Fruit fly (Drosophila melanogaster) whole organism, prepupa: ENCODE data around the gene Fmr1.

ENCODE experiments used
- Blimp-1 ChIP-seq: fragments of 200-800 bp; sonication (Bioruptor generic); optimal IDR thresholded peaks from 3 replicates; lab custom pipeline; 2017; ENCODE audit warnings: missing biosample characterization, missing genetic modification characterization, mild to moderate bottlenecking, moderate library complexity, missing genetic modification reagents
- CG10631 ChIP-seq: fragments of 200-800 bp; sonication (Bioruptor generic); optimal IDR thresholded peaks from 2 replicates; lab custom pipeline; 2016; ENCODE audit warnings: missing biosample characterization, missing genetic modification characterization
- CG10669 ChIP-seq: fragments of 200-800 bp; sonication (Bioruptor generic); optimal IDR thresholded peaks from 3 replicates; lab custom pipeline; 2018; ENCODE audit warnings: missing biosample characterization, mild to moderate bottlenecking, missing genetic modification characterization, moderate library complexity
- CG11294 ChIP-seq: fragments of 200-800 bp; sonication (Bioruptor generic); IDR thresholded peaks from 2 replicates; pipeline ENCODE4 v1.3.6; 2022; ENCODE audit warnings: missing biosample characterization, missing genetic modification characterization
- CG11762 ChIP-seq: fragments of 200-800 bp; sonication (Bioruptor generic); optimal IDR thresholded peaks from 3 replicates; lab custom pipeline; 2016; ENCODE audit warnings: missing biosample characterization, missing genetic modification characterization; ENCODE audit not compliant: insufficient read depth
- CG15336 ChIP-seq: fragments of 200-800 bp; sonication (Bioruptor generic); IDR thresholded peaks from 2 replicates; pipeline ENCODE4 v1.3.6; 2022; ENCODE audit warnings: missing biosample characterization, missing genetic modification characterization
- CG1621 ChIP-seq: fragments of 200-800 bp; sonication (Bioruptor generic); optimal IDR thresholded peaks from 3 replicates; lab custom pipeline; 2018; ENCODE audit warnings: missing biosample characterization, mild to moderate bottlenecking, missing genetic modification characterization
- CG16779 ChIP-seq: fragments of 200-800 bp; sonication (Bioruptor generic); optimal IDR thresholded peaks from 3 replicates; lab custom pipeline; 2017; ENCODE audit warnings: missing biosample characterization, mild to moderate bottlenecking, missing genetic modification characterization
- CG3032 ChIP-seq: fragments of 200-800 bp; optimal IDR thresholded peaks from 2 replicates; lab custom pipeline; 2019; ENCODE audit warnings: missing biosample characterization, mild to moderate bottlenecking, missing genetic modification characterization, moderate library complexity
- CG31627 ChIP-seq: fragments of 200-800 bp; sonication (Bioruptor generic); optimal IDR thresholded peaks from 3 replicates; lab custom pipeline; 2016; ENCODE audit warnings: missing biosample characterization, missing genetic modification characterization
- CG32006 ChIP-seq: fragments of 200-800 bp; sonication (Bioruptor generic); optimal IDR thresholded peaks from 3 replicates; lab custom pipeline; 2017; ENCODE audit warnings: missing biosample characterization, mild to moderate bottlenecking, missing genetic modification characterization
- CG3919 ChIP-seq: fragments of 200-800 bp; sonication (Bioruptor generic); optimal IDR thresholded peaks from 3 replicates; lab custom pipeline; 2016; ENCODE audit warnings: missing biosample characterization, missing genetic modification characterization
- CG4318 ChIP-seq: fragments of 200-800 bp; sonication (Bioruptor generic); optimal IDR thresholded peaks from 3 replicates; lab custom pipeline; 2017; ENCODE audit warnings: missing biosample characterization, mild to moderate bottlenecking, missing genetic modification characterization
- CG6163 ChIP-seq: fragments of 200-800 bp; sonication (Bioruptor generic); IDR thresholded peaks from 3 replicates; pipeline ENCODE4 v1.3.6; 2022; ENCODE audit warnings: missing biosample characterization, missing genetic modification characterization
- CG6276 ChIP-seq: fragments of 200-800 bp; sonication (Bioruptor generic); optimal IDR thresholded peaks from 2 replicates; lab custom pipeline; 2017; ENCODE audit warnings: missing biosample characterization, mild to moderate bottlenecking, missing genetic modification characterization
- CG6792 ChIP-seq: fragments of 200-800 bp; sonication (Bioruptor generic); optimal IDR thresholded peaks from 3 replicates; lab custom pipeline; 2016; ENCODE audit warnings: missing biosample characterization, missing genetic modification characterization
- CG6808 ChIP-seq: fragments of 200-800 bp; sonication (Bioruptor generic); optimal IDR thresholded peaks from 3 replicates; lab custom pipeline; 2017; ENCODE audit warnings: missing biosample characterization, missing genetic modification characterization, mild to moderate bottlenecking, moderate library complexity, missing genetic modification reagents
- CG6854 ChIP-seq: fragments of 200-800 bp; sonication (Bioruptor generic); optimal IDR thresholded peaks from 2 replicates; lab custom pipeline; 2017; ENCODE audit warnings: missing biosample characterization, mild to moderate bottlenecking, missing genetic modification characterization
- CG7368 ChIP-seq: fragments of 200-800 bp; sonication (Bioruptor generic); optimal IDR thresholded peaks from 3 replicates; lab custom pipeline; 2016; ENCODE audit warnings: missing biosample characterization, missing genetic modification characterization
- CG8119 ChIP-seq: fragments of 200-800 bp; sonication (Bioruptor generic); IDR thresholded peaks from 3 replicates; pipeline ENCODE4 v1.3.6; 2022; ENCODE audit warnings: missing biosample characterization, missing genetic modification characterization
- CG8319 ChIP-seq: fragments of 200-800 bp; sonication (Bioruptor generic); optimal IDR thresholded peaks from 3 replicates; lab custom pipeline; 2016; ENCODE audit warnings: missing biosample characterization, missing genetic modification characterization
- CG8632 ChIP-seq: fragments of 200-800 bp; sonication (Bioruptor generic); optimal IDR thresholded peaks from 3 replicates; lab custom pipeline; 2016; ENCODE audit warnings: missing biosample characterization, missing genetic modification characterization
- CG9139 ChIP-seq: fragments of 200-800 bp; sonication (Bioruptor generic); optimal IDR thresholded peaks from 3 replicates; lab custom pipeline; 2017; ENCODE audit warnings: missing biosample characterization, mild to moderate bottlenecking, missing genetic modification characterization
- Eip75B ChIP-seq: fragments of 200-800 bp; sonication (Bioruptor generic); optimal IDR thresholded peaks from 3 replicates; lab custom pipeline; 2016; ENCODE audit warnings: missing biosample characterization, missing genetic modification characterization
- Eip78C ChIP-seq: fragments of 200-800 bp; sonication (Bioruptor generic); peaks from one replicate; lab custom pipeline; 2016; ENCODE audit warnings: missing biosample characterization, missing genetic modification characterization
- Eip93F ChIP-seq: fragments of 200-800 bp; sonication (Bioruptor generic); optimal IDR thresholded peaks from 2 replicates; lab custom pipeline; 2016; ENCODE audit warnings: missing biosample characterization, mild to moderate bottlenecking, missing genetic modification characterization
- Ets96B ChIP-seq: fragments of 200-800 bp; optimal IDR thresholded peaks from 2 replicates; lab custom pipeline; 2019; ENCODE audit warnings: missing biosample characterization, mild to moderate bottlenecking, missing genetic modification characterization, moderate library complexity
- Gug ChIP-seq: fragments of 200-800 bp; sonication (Bioruptor generic); IDR thresholded peaks from 2 replicates; pipeline ENCODE4 v1.3.6; 2022; ENCODE audit warnings: missing biosample characterization, missing genetic modification characterization
- Hr38 ChIP-seq: sonication (Bioruptor generic); optimal IDR thresholded peaks from 2 replicates; lab custom pipeline; 2016; ENCODE audit warnings: missing biosample characterization, missing genetic modification characterization
- Hr39 ChIP-seq: fragments of 200-800 bp; sonication (Bioruptor generic); optimal IDR thresholded peaks from 2 replicates; lab custom pipeline; 2016; ENCODE audit warnings: missing biosample characterization, missing genetic modification characterization
- Hr4 ChIP-seq: fragments of 200-800 bp; sonication (Bioruptor generic); optimal IDR thresholded peaks from 3 replicates; lab custom pipeline; 2016; ENCODE audit warnings: missing biosample characterization, missing genetic modification characterization
- OdsH ChIP-seq: fragments of 200-800 bp; sonication (Bioruptor generic); optimal IDR thresholded peaks from 3 replicates; lab custom pipeline; 2016; ENCODE audit warnings: missing biosample characterization, missing genetic modification characterization
- Sox102F ChIP-seq: fragments of 200-800 bp; sonication (Bioruptor generic); optimal IDR thresholded peaks from 2 replicates; lab custom pipeline; 2016; ENCODE audit warnings: missing biosample characterization, mild to moderate bottlenecking, missing genetic modification characterization
- Sox14 ChIP-seq: fragments of 200-800 bp; sonication (Bioruptor generic); optimal IDR thresholded peaks from 3 replicates; lab custom pipeline; 2016; ENCODE audit warnings: missing biosample characterization, missing genetic modification characterization
- Sox15 ChIP-seq: fragments of 200-800 bp; sonication (Bioruptor generic); optimal IDR thresholded peaks from 3 replicates; lab custom pipeline; 2016; ENCODE audit warnings: missing biosample characterization, missing genetic modification characterization
- achi ChIP-seq: fragments of 200-800 bp; sonication (Bioruptor generic); optimal IDR thresholded peaks from 3 replicates; lab custom pipeline; 2016; ENCODE audit warnings: missing biosample characterization, missing genetic modification characterization
- acj6 ChIP-seq: fragments of 200-800 bp; sonication (Bioruptor generic); optimal IDR thresholded peaks from 3 replicates; lab custom pipeline; 2016; ENCODE audit warnings: missing biosample characterization, missing genetic modification characterization
- cyc ChIP-seq: fragments of 200-800 bp; sonication (Bioruptor generic); optimal IDR thresholded peaks from 3 replicates; lab custom pipeline; 2016; ENCODE audit warnings: missing biosample characterization, missing genetic modification characterization
- dac ChIP-seq: fragments of 200-800 bp; sonication (Bioruptor generic); optimal IDR thresholded peaks from 2 replicates; lab custom pipeline; 2017; ENCODE audit warnings: missing biosample characterization, mild to moderate bottlenecking, missing genetic modification characterization
- dsx ChIP-seq: fragments of 200-800 bp; optimal IDR thresholded peaks from 3 replicates; lab custom pipeline; 2019; ENCODE audit warnings: missing biosample characterization, mild to moderate bottlenecking, missing genetic modification characterization, moderate library complexity; ENCODE audit not compliant: poor library complexity, severe bottlenecking
- eg ChIP-seq: fragments of 200-800 bp; sonication (Bioruptor generic); IDR thresholded peaks from 3 replicates; pipeline ENCODE4 v1.3.6; 2022; ENCODE audit warnings: missing biosample characterization, missing genetic modification characterization
- fd59A ChIP-seq: fragments of 200-800 bp; sonication (Bioruptor generic); optimal IDR thresholded peaks from 2 replicates; lab custom pipeline; 2017; ENCODE audit warnings: missing biosample characterization, mild to moderate bottlenecking, missing genetic modification characterization, missing genetic modification reagents
- fkh ChIP-seq: fragments of 200-800 bp; sonication (Bioruptor generic); optimal IDR thresholded peaks from 3 replicates; lab custom pipeline; 2017; ENCODE audit warnings: missing biosample characterization, mild to moderate bottlenecking, missing genetic modification characterization, moderate library complexity
- net ChIP-seq: fragments of 200-800 bp; sonication (Bioruptor generic); optimal IDR thresholded peaks from 3 replicates; lab custom pipeline; 2016; ENCODE audit warnings: missing biosample characterization, missing genetic modification characterization
- salr ChIP-seq, 2 experiments: fragments of 200-800 bp; sonication (Bioruptor generic); optimal IDR thresholded peaks; 3 replicates each; lab custom pipeline; 2016 to 2018; ENCODE audit warnings: missing biosample characterization in 2 of 2, missing genetic modification characterization in 2 of 2, mild to moderate bottlenecking in 1 of 2
- spab ChIP-seq: fragments of 200-800 bp; sonication (Bioruptor generic); optimal IDR thresholded peaks from 2 replicates; lab custom pipeline; 2017; ENCODE audit warnings: missing biosample characterization, mild to moderate bottlenecking, missing genetic modification characterization, missing genetic modification reagents
- svp ChIP-seq: fragments of 200-800 bp; sonication (Bioruptor generic); peaks from one replicate; lab custom pipeline; 2016; ENCODE audit warnings: missing biosample characterization, missing genetic modification characterization
- vri ChIP-seq: fragments of 200-800 bp; sonication (Bioruptor generic); optimal IDR thresholded peaks from 3 replicates; lab custom pipeline; 2016; ENCODE audit warnings: missing biosample characterization, mild to moderate bottlenecking, missing genetic modification characterization

Gene Fmr1

DNA sequence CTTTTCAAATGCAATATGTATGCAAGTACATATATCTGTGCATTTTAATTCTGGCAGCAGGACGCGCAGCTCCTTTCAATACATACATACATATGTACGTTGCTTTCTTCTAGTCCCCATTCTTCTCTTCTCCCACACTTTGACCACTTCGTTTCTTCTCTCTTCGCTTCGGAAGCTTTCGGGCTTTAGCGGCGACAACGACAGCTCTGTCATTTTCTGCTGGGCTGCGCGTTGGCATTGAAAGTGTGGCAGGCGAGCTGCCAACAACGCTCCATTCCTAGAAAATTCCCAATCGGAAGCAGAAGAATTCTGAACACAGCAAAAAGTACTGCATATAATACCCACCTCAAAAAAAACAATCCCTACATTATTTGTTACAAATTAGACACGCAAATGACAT lies 26.8 kb downstream of the Fmr1 start:
- TF ChIP-seq Sox14 (GFP tag; lab: Kevin White, UChicago) = no peak
- TF ChIP-seq vri = peak; percentile 37
- TF ChIP-seq CG9139 (GFP tag; lab: Kevin White, UChicago) = no peak
- TF ChIP-seq Sox15 = no peak
- no peak for TF ChIP-seq Gug (GFP tag; lab: Robert Waterston, UW)
- no peak for TF ChIP-seq svp (GFP tag; lab: Kevin White, UChicago)
- no peak for TF ChIP-seq CG11294 (GFP tag; lab: Robert Waterston, UW)
- TF ChIP-seq Sox102F = no peak
- TF ChIP-seq Eip78C (GFP tag; lab: Kevin White, UChicago) = peak; percentile 56
- TF ChIP-seq CG10631 = no peak
- TF ChIP-seq fkh (GFP tag; lab: Kevin White, UChicago) = no peak

DNA sequence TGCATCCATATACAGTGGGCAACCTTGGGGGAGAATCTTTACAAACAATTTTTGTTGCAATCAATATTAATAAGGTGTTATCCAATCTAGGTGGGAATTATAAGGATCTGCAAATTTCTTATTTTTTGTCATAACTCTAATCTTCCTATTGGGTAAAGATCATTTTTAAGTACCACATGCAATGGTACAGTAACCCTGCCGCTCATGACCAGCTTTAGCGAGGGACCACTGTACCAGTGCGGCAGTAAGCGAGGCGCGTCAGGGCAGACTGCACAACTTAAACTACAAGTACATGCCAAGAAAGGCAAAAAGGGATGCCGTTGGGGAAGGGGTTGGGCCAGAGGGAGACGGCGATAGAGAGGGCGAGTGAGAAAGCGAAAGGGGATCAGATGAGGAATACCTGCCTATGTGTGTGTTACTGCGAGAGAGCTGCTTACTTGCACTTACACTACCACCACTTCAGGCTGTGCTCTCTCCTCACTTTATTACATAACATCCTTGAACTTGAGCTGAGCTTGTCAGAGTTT lies 27.3 kb downstream of the Fmr1 start:
- TF ChIP-seq fd59A (GFP tag; lab: Kevin White, UChicago) (peak; percentile 93), CG32006 (GFP tag; lab: Kevin White, UChicago) (peak; percentile 66), CG10631 (peak; percentile 90), Hr38 (GFP tag; lab: Kevin White, UChicago) (no peak), CG6792 (GFP tag; lab: Kevin White, UChicago) (peak; percentile 83), cyc (GFP tag; lab: Kevin White, UChicago) (peak; percentile 85), CG1621 (tag; lab: Kevin White, UChicago) (peak; percentile 89), spab (GFP tag; lab: Kevin White, UChicago) (peak; percentile 92), CG16779 (peak; percentile 65), Gug (GFP tag; lab: Robert Waterston, UW) (peak; percentile 65), Sox14 (GFP tag; lab: Kevin White, UChicago) (peak; percentile 89), CG3032 (tag; lab: Kevin White, UChicago) (peak; percentile 94), salr (GFP tag; optimal IDR thresholded peaks at IDR 0.05; lab: Kevin White, UChicago) (peak; percentile 68 to 91), CG6808 (GFP tag; lab: Kevin White, UChicago) (peak; percentile 91), Hr4 (peak; percentile 73), CG10669 (peak; percentile 93), Sox102F (peak; percentile 63), Eip78C (GFP tag; lab: Kevin White, UChicago) (peak; percentile 96), CG11762 (GFP tag; lab: Kevin White, UChicago) (peak; percentile 67), dac (GFP tag; lab: Kevin White, UChicago) (no peak), net (GFP tag; lab: Kevin White, UChicago) (peak; percentile 63), CG6276 (GFP tag; lab: Kevin White, UChicago) (peak; percentile 25), OdsH (peak; percentile 84), CG6163 (GFP tag; lab: Robert Waterston, UW) (peak; percentile 84), CG15336 (GFP tag; lab: Robert Waterston, UW) (peak; percentile 62), acj6 (peak; percentile 87), achi (GFP tag; lab: Kevin White, UChicago) (peak; percentile 80), CG9139 (GFP tag; lab: Kevin White, UChicago) (peak; percentile 72), Hr39 (GFP tag; lab: Kevin White, UChicago) (peak; percentile 81), CG3919 (peak; percentile 82), CG8632 (GFP tag; lab: Kevin White, UChicago) (peak; percentile 83), fkh (GFP tag; lab: Kevin White, UChicago) (no peak), Sox15 (peak; percentile 81), CG8119 (GFP tag; lab: Robert Waterston, UW) (peak; percentile 69), Eip75B (peak; percentile 86), Blimp-1 (GFP tag; lab: Kevin White, UChicago) (peak; percentile 67), CG7368 (GFP tag; lab: Kevin White, UChicago) (peak; percentile 71), CG8319 (GFP tag; lab: Kevin White, UChicago) (peak; percentile 80), eg (peak; percentile 67; the same call in 2 of the 3 replicates), Eip93F (GFP tag; lab: Kevin White, UChicago) (no peak), dsx (GFP tag; lab: Kevin White, UChicago) (peak; percentile 90), CG4318 (GFP tag; lab: Kevin White, UChicago) (peak; percentile 37), CG11294 (GFP tag; lab: Robert Waterston, UW) (peak; percentile 65; the same call in 1 of the 2 replicates), vri (peak; percentile 93), CG6854 (GFP tag; lab: Kevin White, UChicago) (no peak), Ets96B (tag; lab: Kevin White, UChicago) (peak; percentile 93), CG31627 (GFP tag; lab: Kevin White, UChicago) (peak; percentile 84)
